Fruit fly (Drosophila melanogaster) whole organism, prepupa: ENCODE data around the gene CG31827.
"Not testable (repeated sequence)": the region's sequence is repeated elsewhere in the genome, so short reads cannot be mapped to it uniquely, and the experiment has no call there.

Experiments used
- CG32006 ChIP-seq: fragments of 200-800 bp; sonication (Bioruptor generic); optimal IDR thresholded peaks from 3 replicates; lab custom pipeline; 2017; ENCODE audit warnings: missing biosample characterization, mild to moderate bottlenecking, missing genetic modification characterization
- CG6854 ChIP-seq: fragments of 200-800 bp; sonication (Bioruptor generic); optimal IDR thresholded peaks from 2 replicates; lab custom pipeline; 2017; ENCODE audit warnings: missing biosample characterization, mild to moderate bottlenecking, missing genetic modification characterization
- CG9139 ChIP-seq: fragments of 200-800 bp; sonication (Bioruptor generic); optimal IDR thresholded peaks from 3 replicates; lab custom pipeline; 2017; ENCODE audit warnings: missing biosample characterization, mild to moderate bottlenecking, missing genetic modification characterization
- Hr38 ChIP-seq: sonication (Bioruptor generic); optimal IDR thresholded peaks from 2 replicates; lab custom pipeline; 2016; ENCODE audit warnings: missing biosample characterization, missing genetic modification characterization
- Met ChIP-seq: fragments of 200-800 bp; sonication (Bioruptor generic); optimal IDR thresholded peaks from 3 replicates; lab custom pipeline; 2016; ENCODE audit warnings: missing biosample characterization, missing genetic modification characterization
- OdsH ChIP-seq: fragments of 200-800 bp; sonication (Bioruptor generic); optimal IDR thresholded peaks from 3 replicates; lab custom pipeline; 2016; ENCODE audit warnings: missing biosample characterization, missing genetic modification characterization
- Sox102F ChIP-seq: fragments of 200-800 bp; sonication (Bioruptor generic); optimal IDR thresholded peaks from 2 replicates; lab custom pipeline; 2016; ENCODE audit warnings: missing biosample characterization, mild to moderate bottlenecking, missing genetic modification characterization
- fd59A ChIP-seq: fragments of 200-800 bp; sonication (Bioruptor generic); optimal IDR thresholded peaks from 2 replicates; lab custom pipeline; 2017; ENCODE audit warnings: missing biosample characterization, mild to moderate bottlenecking, missing genetic modification characterization, missing genetic modification reagents
- spab ChIP-seq: fragments of 200-800 bp; sonication (Bioruptor generic); optimal IDR thresholded peaks from 2 replicates; lab custom pipeline; 2017; ENCODE audit warnings: missing biosample characterization, mild to moderate bottlenecking, missing genetic modification characterization, missing genetic modification reagents

DNA sequence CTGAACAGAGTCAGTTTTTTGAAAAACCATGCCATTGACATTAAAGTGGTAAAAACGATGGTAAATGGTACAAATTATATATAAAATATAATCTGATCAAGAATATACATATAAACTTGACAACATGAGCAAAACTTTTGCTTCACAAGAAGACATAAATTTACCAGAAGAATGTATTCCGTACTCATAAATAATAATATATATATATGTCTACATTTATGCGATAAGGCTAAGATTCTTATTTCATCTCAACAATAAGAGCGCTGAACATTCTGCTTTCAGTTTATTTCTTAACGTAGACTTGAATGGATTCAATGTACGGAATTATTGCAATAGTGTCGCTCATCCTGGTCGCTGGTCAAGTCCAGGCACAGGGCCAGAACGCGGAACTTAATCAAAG, 44.2 kb upstream of the CG31827 start, which contains the start of gene CG18477:
- TF ChIP-seq spab (GFP tag; lab: Kevin White, UChicago); Hr38 (GFP tag; lab: Kevin White, UChicago); CG32006; fd59A (GFP tag; lab: Kevin White, UChicago); CG6854 (GFP tag; lab: Kevin White, UChicago); OdsH (GFP tag; lab: Kevin White, UChicago); Met; CG9139; Sox102F (GFP tag; lab: Kevin White, UChicago): not testable (repeated sequence)
